Worm (Caenorhabditis elegans) whole organism, L4/young adult: Measurements from ENCODE around the gene zyg-12.

ENCODE experiments used
- W03F9.2 ChIP-seq: fragments of 150-350 bp; optimal IDR thresholded peaks from 2 replicates; lab custom pipeline; 2014; ENCODE audit warnings: missing biosample characterization, missing genetic modification characterization
- dao-5 ChIP-seq: sonication (generic microtip); optimal IDR thresholded peaks from 2 replicates; lab custom pipeline; 2016; ENCODE audit warnings: missing genotype, missing genetic modification characterization, moderate library complexity, missing compliant biosample characterization

DNA sequence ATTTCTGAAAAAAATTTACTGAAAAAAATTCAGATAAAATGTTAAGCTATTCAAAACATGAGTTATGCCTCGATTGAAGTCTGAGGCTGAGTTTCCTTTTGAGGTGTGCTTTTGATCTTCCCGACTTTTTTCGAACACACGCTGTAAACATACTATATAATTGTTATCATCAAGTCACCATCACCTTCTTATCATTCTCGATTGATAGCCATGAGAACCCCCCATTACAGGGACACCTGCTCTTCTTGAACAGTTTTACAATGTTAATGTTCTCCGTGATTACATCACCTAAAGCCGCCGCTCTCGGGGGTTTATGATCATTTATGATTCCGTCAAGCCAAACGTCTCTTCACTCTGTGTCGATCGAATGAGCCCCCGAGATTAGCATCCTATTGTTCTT is 34.5 kb downstream of the zyg-12 start:
- TF ChIP-seq dao-5 (no peak), W03F9.2 (tag; lab: Kevin White, UChicago) (no peak)
